Fruit fly (Drosophila melanogaster): ENCODE results near the gene nSyb.

DNA sequence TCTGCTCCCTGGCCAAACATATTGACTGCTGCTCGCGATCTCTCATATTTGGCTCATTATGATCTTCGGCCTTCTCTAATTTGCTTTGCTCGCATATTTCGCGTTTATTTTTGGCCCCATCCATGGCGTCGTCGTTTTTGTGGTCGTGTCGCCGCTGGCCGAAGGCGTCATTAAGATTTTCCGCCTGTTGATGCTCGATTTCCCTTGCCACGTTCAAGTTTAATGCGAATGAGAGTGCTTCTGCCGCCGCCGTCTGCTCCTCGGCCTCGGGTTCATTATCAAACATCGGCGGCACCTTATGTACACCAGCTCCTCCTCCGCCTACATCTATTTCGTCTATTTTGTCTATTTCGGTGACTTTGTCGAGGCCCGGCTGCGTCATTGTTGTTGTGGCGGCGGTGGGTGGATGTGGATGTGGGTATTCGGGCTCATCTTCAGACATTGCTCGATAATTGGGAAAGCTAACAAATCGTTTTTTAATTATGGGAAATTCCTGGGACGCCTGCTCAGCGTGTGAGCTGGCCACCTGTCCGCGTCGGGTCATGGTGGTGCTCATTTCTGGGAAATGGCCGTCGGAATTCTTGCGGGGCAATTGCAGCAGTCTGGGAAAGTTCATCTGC is 23.0 kb downstream of the nSyb start:
- TF ChIP-seq Ets98B (GFP tag; IDR thresholded peaks at IDR 0.05): no peak
- TF ChIP-seq Pif1B (GFP tag; optimal IDR thresholded peaks at IDR 0.05): no peak
- no peak for TF ChIP-seq EcR (GFP tag; optimal IDR thresholded peaks at IDR 0.05)
- TF ChIP-seq CG9948 (tag; optimal IDR thresholded peaks at IDR 0.05): no peak
- no peak for TF ChIP-seq CG34367 (tag; optimal IDR thresholded peaks at IDR 0.05)
- no peak for TF ChIP-seq D1 (tag; optimal IDR thresholded peaks at IDR 0.05)
- no peak for TF ChIP-seq Pif1A (GFP tag; optimal IDR thresholded peaks at IDR 0.05)
- no peak for TF ChIP-seq CG12605 (GFP tag; IDR thresholded peaks at IDR 0.05)

All from whole organism, pupa.